Fruit fly (Drosophila melanogaster) whole organism, prepupa: Measurements from ENCODE around the gene meso18E.

Experiments
- CG10669 ChIP-seq: fragments of 200-800 bp; sonication (Bioruptor generic); optimal IDR thresholded peaks from 3 replicates; lab custom pipeline; 2018; ENCODE audit warnings: missing biosample characterization, mild to moderate bottlenecking, missing genetic modification characterization, moderate library complexity
- CG11762 ChIP-seq: fragments of 200-800 bp; sonication (Bioruptor generic); optimal IDR thresholded peaks from 3 replicates; lab custom pipeline; 2016; ENCODE audit warnings: missing biosample characterization, missing genetic modification characterization; ENCODE audit not compliant: insufficient read depth
- CG15336 ChIP-seq: fragments of 200-800 bp; sonication (Bioruptor generic); IDR thresholded peaks from 2 replicates; pipeline ENCODE4 v1.3.6; 2022; ENCODE audit warnings: missing biosample characterization, missing genetic modification characterization
- CG1621 ChIP-seq: fragments of 200-800 bp; sonication (Bioruptor generic); optimal IDR thresholded peaks from 3 replicates; lab custom pipeline; 2018; ENCODE audit warnings: missing biosample characterization, mild to moderate bottlenecking, missing genetic modification characterization
- CG16779 ChIP-seq: fragments of 200-800 bp; sonication (Bioruptor generic); optimal IDR thresholded peaks from 3 replicates; lab custom pipeline; 2017; ENCODE audit warnings: missing biosample characterization, mild to moderate bottlenecking, missing genetic modification characterization
- CG3032 ChIP-seq: fragments of 200-800 bp; optimal IDR thresholded peaks from 2 replicates; lab custom pipeline; 2019; ENCODE audit warnings: missing biosample characterization, mild to moderate bottlenecking, missing genetic modification characterization, moderate library complexity
- CG31627 ChIP-seq: fragments of 200-800 bp; sonication (Bioruptor generic); optimal IDR thresholded peaks from 3 replicates; lab custom pipeline; 2016; ENCODE audit warnings: missing biosample characterization, missing genetic modification characterization
- CG32006 ChIP-seq: fragments of 200-800 bp; sonication (Bioruptor generic); optimal IDR thresholded peaks from 3 replicates; lab custom pipeline; 2017; ENCODE audit warnings: missing biosample characterization, mild to moderate bottlenecking, missing genetic modification characterization
- CG34406 ChIP-seq: fragments of 200-800 bp; sonication (Bioruptor generic); optimal IDR thresholded peaks from 3 replicates; lab custom pipeline; 2016; ENCODE audit warnings: missing biosample characterization, missing genetic modification characterization
- CG4318 ChIP-seq: fragments of 200-800 bp; sonication (Bioruptor generic); optimal IDR thresholded peaks from 3 replicates; lab custom pipeline; 2017; ENCODE audit warnings: missing biosample characterization, mild to moderate bottlenecking, missing genetic modification characterization
- CG6163 ChIP-seq: fragments of 200-800 bp; sonication (Bioruptor generic); IDR thresholded peaks from 3 replicates; pipeline ENCODE4 v1.3.6; 2022; ENCODE audit warnings: missing biosample characterization, missing genetic modification characterization
- CG6792 ChIP-seq: fragments of 200-800 bp; sonication (Bioruptor generic); optimal IDR thresholded peaks from 3 replicates; lab custom pipeline; 2016; ENCODE audit warnings: missing biosample characterization, missing genetic modification characterization
- CG6808 ChIP-seq: fragments of 200-800 bp; sonication (Bioruptor generic); optimal IDR thresholded peaks from 3 replicates; lab custom pipeline; 2017; ENCODE audit warnings: missing biosample characterization, missing genetic modification characterization, mild to moderate bottlenecking, moderate library complexity, missing genetic modification reagents
- CG6854 ChIP-seq: fragments of 200-800 bp; sonication (Bioruptor generic); optimal IDR thresholded peaks from 2 replicates; lab custom pipeline; 2017; ENCODE audit warnings: missing biosample characterization, mild to moderate bottlenecking, missing genetic modification characterization
- CG7368 ChIP-seq: fragments of 200-800 bp; sonication (Bioruptor generic); optimal IDR thresholded peaks from 3 replicates; lab custom pipeline; 2016; ENCODE audit warnings: missing biosample characterization, missing genetic modification characterization
- CG8119 ChIP-seq: fragments of 200-800 bp; sonication (Bioruptor generic); IDR thresholded peaks from 3 replicates; pipeline ENCODE4 v1.3.6; 2022; ENCODE audit warnings: missing biosample characterization, missing genetic modification characterization
- CG8319 ChIP-seq: fragments of 200-800 bp; sonication (Bioruptor generic); optimal IDR thresholded peaks from 3 replicates; lab custom pipeline; 2016; ENCODE audit warnings: missing biosample characterization, missing genetic modification characterization
- CG8632 ChIP-seq: fragments of 200-800 bp; sonication (Bioruptor generic); optimal IDR thresholded peaks from 3 replicates; lab custom pipeline; 2016; ENCODE audit warnings: missing biosample characterization, missing genetic modification characterization
- Eip75B ChIP-seq: fragments of 200-800 bp; sonication (Bioruptor generic); optimal IDR thresholded peaks from 3 replicates; lab custom pipeline; 2016; ENCODE audit warnings: missing biosample characterization, missing genetic modification characterization
- Eip78C ChIP-seq: fragments of 200-800 bp; sonication (Bioruptor generic); peaks from one replicate; lab custom pipeline; 2016; ENCODE audit warnings: missing biosample characterization, missing genetic modification characterization
- Eip93F ChIP-seq: fragments of 200-800 bp; sonication (Bioruptor generic); optimal IDR thresholded peaks from 2 replicates; lab custom pipeline; 2016; ENCODE audit warnings: missing biosample characterization, mild to moderate bottlenecking, missing genetic modification characterization
- Ets21C ChIP-seq: fragments of 200-800 bp; sonication (Bioruptor generic); optimal IDR thresholded peaks from 3 replicates; lab custom pipeline; 2016; ENCODE audit warnings: missing biosample characterization, missing genetic modification characterization
- Ets96B ChIP-seq: fragments of 200-800 bp; optimal IDR thresholded peaks from 2 replicates; lab custom pipeline; 2019; ENCODE audit warnings: missing biosample characterization, mild to moderate bottlenecking, missing genetic modification characterization, moderate library complexity
- Gug ChIP-seq: fragments of 200-800 bp; sonication (Bioruptor generic); IDR thresholded peaks from 2 replicates; pipeline ENCODE4 v1.3.6; 2022; ENCODE audit warnings: missing biosample characterization, missing genetic modification characterization
- Hr39 ChIP-seq: fragments of 200-800 bp; sonication (Bioruptor generic); optimal IDR thresholded peaks from 2 replicates; lab custom pipeline; 2016; ENCODE audit warnings: missing biosample characterization, missing genetic modification characterization
- Hr4 ChIP-seq: fragments of 200-800 bp; sonication (Bioruptor generic); optimal IDR thresholded peaks from 3 replicates; lab custom pipeline; 2016; ENCODE audit warnings: missing biosample characterization, missing genetic modification characterization
- Met ChIP-seq: fragments of 200-800 bp; sonication (Bioruptor generic); optimal IDR thresholded peaks from 3 replicates; lab custom pipeline; 2016; ENCODE audit warnings: missing biosample characterization, missing genetic modification characterization
- OdsH ChIP-seq: fragments of 200-800 bp; sonication (Bioruptor generic); optimal IDR thresholded peaks from 3 replicates; lab custom pipeline; 2016; ENCODE audit warnings: missing biosample characterization, missing genetic modification characterization
- Smox ChIP-seq: fragments of 200-800 bp; sonication (Bioruptor generic); optimal IDR thresholded peaks from 3 replicates; lab custom pipeline; 2016; ENCODE audit warnings: missing biosample characterization, missing genetic modification characterization
- Sox102F ChIP-seq: fragments of 200-800 bp; sonication (Bioruptor generic); optimal IDR thresholded peaks from 2 replicates; lab custom pipeline; 2016; ENCODE audit warnings: missing biosample characterization, mild to moderate bottlenecking, missing genetic modification characterization
- Sox14 ChIP-seq: fragments of 200-800 bp; sonication (Bioruptor generic); optimal IDR thresholded peaks from 3 replicates; lab custom pipeline; 2016; ENCODE audit warnings: missing biosample characterization, missing genetic modification characterization
- Sox15 ChIP-seq: fragments of 200-800 bp; sonication (Bioruptor generic); optimal IDR thresholded peaks from 3 replicates; lab custom pipeline; 2016; ENCODE audit warnings: missing biosample characterization, missing genetic modification characterization
- achi ChIP-seq: fragments of 200-800 bp; sonication (Bioruptor generic); optimal IDR thresholded peaks from 3 replicates; lab custom pipeline; 2016; ENCODE audit warnings: missing biosample characterization, missing genetic modification characterization
- acj6 ChIP-seq: fragments of 200-800 bp; sonication (Bioruptor generic); optimal IDR thresholded peaks from 3 replicates; lab custom pipeline; 2016; ENCODE audit warnings: missing biosample characterization, missing genetic modification characterization
- dac ChIP-seq: fragments of 200-800 bp; sonication (Bioruptor generic); optimal IDR thresholded peaks from 2 replicates; lab custom pipeline; 2017; ENCODE audit warnings: missing biosample characterization, mild to moderate bottlenecking, missing genetic modification characterization
- dsx ChIP-seq: fragments of 200-800 bp; optimal IDR thresholded peaks from 3 replicates; lab custom pipeline; 2019; ENCODE audit warnings: missing biosample characterization, mild to moderate bottlenecking, missing genetic modification characterization, moderate library complexity; ENCODE audit not compliant: poor library complexity, severe bottlenecking
- eg ChIP-seq: fragments of 200-800 bp; sonication (Bioruptor generic); IDR thresholded peaks from 3 replicates; pipeline ENCODE4 v1.3.6; 2022; ENCODE audit warnings: missing biosample characterization, missing genetic modification characterization
- esn ChIP-seq: fragments of 200-800 bp; sonication (Bioruptor generic); optimal IDR thresholded peaks from 2 replicates; lab custom pipeline; 2016; ENCODE audit warnings: missing biosample characterization, mild to moderate bottlenecking, missing genetic modification characterization, moderate library complexity
- fd59A ChIP-seq: fragments of 200-800 bp; sonication (Bioruptor generic); optimal IDR thresholded peaks from 2 replicates; lab custom pipeline; 2017; ENCODE audit warnings: missing biosample characterization, mild to moderate bottlenecking, missing genetic modification characterization, missing genetic modification reagents
- net ChIP-seq: fragments of 200-800 bp; sonication (Bioruptor generic); optimal IDR thresholded peaks from 3 replicates; lab custom pipeline; 2016; ENCODE audit warnings: missing biosample characterization, missing genetic modification characterization
- pdm3 ChIP-seq: fragments of 200-800 bp; sonication (Bioruptor generic); optimal IDR thresholded peaks from 3 replicates; lab custom pipeline; 2016; ENCODE audit warnings: missing biosample characterization, missing genetic modification characterization
- salr ChIP-seq, 2 experiments: fragments of 200-800 bp; sonication (Bioruptor generic); optimal IDR thresholded peaks; 3 replicates each; lab custom pipeline; 2016 to 2018; ENCODE audit warnings: missing biosample characterization in 2 of 2, missing genetic modification characterization in 2 of 2, mild to moderate bottlenecking in 1 of 2
- spab ChIP-seq: fragments of 200-800 bp; sonication (Bioruptor generic); optimal IDR thresholded peaks from 2 replicates; lab custom pipeline; 2017; ENCODE audit warnings: missing biosample characterization, mild to moderate bottlenecking, missing genetic modification characterization, missing genetic modification reagents
- ss ChIP-seq, 2 experiments: fragments of 200-800 bp; sonication (Bioruptor generic); optimal IDR thresholded peaks; 2 replicates in 1 of 2; 3 replicates in 1 of 2; lab custom pipeline; 2017 to 2018; ENCODE audit warnings: mild to moderate bottlenecking in 2 of 2, missing biosample characterization in 2 of 2, missing genetic modification characterization in 2 of 2, moderate library complexity in 1 of 2
- svp ChIP-seq: fragments of 200-800 bp; sonication (Bioruptor generic); peaks from one replicate; lab custom pipeline; 2016; ENCODE audit warnings: missing biosample characterization, missing genetic modification characterization
- vri ChIP-seq: fragments of 200-800 bp; sonication (Bioruptor generic); optimal IDR thresholded peaks from 3 replicates; lab custom pipeline; 2016; ENCODE audit warnings: missing biosample characterization, mild to moderate bottlenecking, missing genetic modification characterization

meso18E gene

DNA sequence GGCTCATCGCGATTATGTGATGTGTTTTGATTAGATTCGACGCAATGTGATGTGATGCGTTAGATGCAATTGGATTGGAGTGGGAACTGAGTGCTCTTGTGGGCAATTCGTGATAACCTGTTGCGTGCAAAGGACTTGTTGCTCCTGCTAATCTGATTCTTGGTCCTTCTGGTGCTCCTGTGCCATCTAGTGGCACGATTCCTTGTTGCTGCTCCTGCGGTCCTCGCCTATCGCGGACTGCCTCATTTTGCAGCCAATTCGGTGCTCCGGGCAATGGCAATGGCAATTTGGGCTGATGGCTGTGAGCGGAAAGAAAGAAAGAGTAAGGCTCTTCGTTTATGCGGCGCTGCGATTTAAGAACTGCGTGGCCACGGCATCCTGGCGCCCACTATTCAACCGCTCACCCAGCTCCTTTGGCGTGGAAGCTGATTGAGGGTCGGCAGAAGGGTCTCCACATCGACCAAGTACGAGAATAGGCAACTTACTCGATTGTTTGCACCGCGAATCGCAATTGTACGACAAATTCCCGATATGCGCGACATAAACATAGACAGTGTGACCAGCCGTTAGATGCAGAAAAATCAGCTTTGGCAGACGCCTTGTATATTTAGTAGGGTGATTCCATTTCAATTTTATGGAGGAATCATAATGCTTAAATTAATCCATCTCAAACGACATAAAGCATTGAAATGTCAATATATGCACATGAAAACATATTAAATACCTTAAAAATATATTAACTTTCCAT lies 19.7 kb downstream of the meso18E start, which contains the start of gene Mer (continued):
- peak; percentile 69 for TF ChIP-seq CG8319 (GFP tag; lab: Kevin White, UChicago)
- peak; percentile 80 for TF ChIP-seq Smox
- TF ChIP-seq acj6, result peak; percentile 86
- TF ChIP-seq CG6163 (GFP tag; lab: Robert Waterston, UW), result peak; percentile 91
- TF ChIP-seq dsx (GFP tag; lab: Kevin White, UChicago), result peak; percentile 78
- TF ChIP-seq eg (GFP tag; lab: Robert Waterston, UW), result peak; percentile 92
- TF ChIP-seq CG32006 (GFP tag; lab: Kevin White, UChicago), result peak; percentile 89
- no peak for TF ChIP-seq vri (GFP tag; lab: Kevin White, UChicago)
- TF ChIP-seq CG15336 (GFP tag; lab: Robert Waterston, UW), result peak; percentile 91
- peak; percentile 92 for TF ChIP-seq CG7368
- TF ChIP-seq CG10669 (GFP tag; lab: Kevin White, UChicago), result peak; percentile 82
- peak; percentile 94 for TF ChIP-seq Eip78C (GFP tag; lab: Kevin White, UChicago)
- TF ChIP-seq Ets21C (GFP tag; lab: Kevin White, UChicago), result peak; percentile 76
- TF ChIP-seq Sox15 (GFP tag; lab: Kevin White, UChicago), result peak; percentile 73
- peak; percentile 82 for TF ChIP-seq Hr39 (GFP tag; lab: Kevin White, UChicago)
- peak; percentile 80 for TF ChIP-seq Gug (GFP tag; lab: Robert Waterston, UW)
- peak; percentile 82 for TF ChIP-seq CG3032 (tag; lab: Kevin White, UChicago)
- TF ChIP-seq Ets96B (tag; lab: Kevin White, UChicago), result peak; percentile 82
- TF ChIP-seq OdsH (GFP tag; lab: Kevin White, UChicago), result peak; percentile 84
- peak; percentile 83 for TF ChIP-seq CG6854 (GFP tag; lab: Kevin White, UChicago)
- TF ChIP-seq Sox14 (GFP tag; lab: Kevin White, UChicago), result peak; percentile 88
- TF ChIP-seq net (GFP tag; lab: Kevin White, UChicago), result peak; percentile 91
- peak; percentile 81 to 85 for TF ChIP-seq ss (GFP tag; optimal IDR thresholded peaks at IDR 0.05; lab: Kevin White, UChicago)
- TF ChIP-seq salr (GFP tag; optimal IDR thresholded peaks at IDR 0.05; lab: Kevin White, UChicago), result peak in 1 of 2 experiments; percentile 72
- peak; percentile 86 for TF ChIP-seq CG8119
- TF ChIP-seq svp (GFP tag; lab: Kevin White, UChicago), result no peak
- TF ChIP-seq pdm3 (GFP tag; lab: Kevin White, UChicago), result peak; percentile 23
- TF ChIP-seq Hr4 (GFP tag; lab: Kevin White, UChicago), result peak; percentile 86
- peak; percentile 70 for TF ChIP-seq fd59A (GFP tag; lab: Kevin White, UChicago)
- peak; percentile 62 for TF ChIP-seq Eip93F (GFP tag; lab: Kevin White, UChicago)
- TF ChIP-seq esn (GFP tag; lab: Kevin White, UChicago), result peak; percentile 88
- TF ChIP-seq CG6808 (GFP tag; lab: Kevin White, UChicago), result peak; percentile 84
- peak; percentile 83 for TF ChIP-seq achi
- TF ChIP-seq CG31627 (GFP tag; lab: Kevin White, UChicago), result peak; percentile 88
- TF ChIP-seq Eip75B (GFP tag; lab: Kevin White, UChicago), result peak; percentile 83
- peak; percentile 87 for TF ChIP-seq CG6792
- peak; percentile 65 for TF ChIP-seq spab (GFP tag; lab: Kevin White, UChicago)
- TF ChIP-seq CG1621 (tag; lab: Kevin White, UChicago), result peak; percentile 84

dm6 chrX:19690050-19690449 lies 22.8 kb downstream of the meso18E start:
- TF ChIP-seq Eip93F (GFP tag; lab: Kevin White, UChicago) (no peak), acj6 (no peak), CG11762 (no peak), Ets96B (tag; lab: Kevin White, UChicago) (no peak), CG4318 (no peak), Smox (no peak), svp (GFP tag; lab: Kevin White, UChicago) (no peak), ss (GFP tag; optimal IDR thresholded peaks at IDR 0.05; lab: Kevin White, UChicago) (no peak), spab (GFP tag; lab: Kevin White, UChicago) (no peak), CG34406 (GFP tag; lab: Kevin White, UChicago) (no peak), Met (no peak), dac (GFP tag; lab: Kevin White, UChicago) (no peak), CG16779 (tag; lab: Kevin White, UChicago) (no peak), OdsH (GFP tag; lab: Kevin White, UChicago) (no peak), CG3032 (tag; lab: Kevin White, UChicago) (no peak), Sox102F (no peak), CG6854 (GFP tag; lab: Kevin White, UChicago) (no peak), CG8632 (GFP tag; lab: Kevin White, UChicago) (no peak)
